Fruit fly (Drosophila melanogaster): Measurements from ENCODE around the gene CG43731.

dm6 chr2L:19134366-19134689 is 32.5 kb downstream of the CG43731 start:
- TF ChIP-seq CG8632 (GFP tag; optimal IDR thresholded peaks at IDR 0.05) (no peak), Gug (GFP tag; IDR thresholded peaks at IDR 0.05) (no peak), CG6276 (GFP tag; optimal IDR thresholded peaks at IDR 0.05) (no peak), CG8319 (GFP tag; optimal IDR thresholded peaks at IDR 0.05) (no peak), spab (GFP tag; optimal IDR thresholded peaks at IDR 0.05) (no peak), Ets96B (tag; optimal IDR thresholded peaks at IDR 0.05) (no peak), dac (GFP tag; optimal IDR thresholded peaks at IDR 0.05) (no peak), Sox14 (GFP tag; optimal IDR thresholded peaks at IDR 0.05) (no peak), Sox15 (GFP tag; optimal IDR thresholded peaks at IDR 0.05) (no peak), Hr38 (GFP tag; optimal IDR thresholded peaks at IDR 0.05) (no peak), pdm3 (GFP tag; optimal IDR thresholded peaks at IDR 0.05) (no peak)
